Fruit fly (Drosophila melanogaster): ENCODE data around the gene CG2614.

dm6 chr2L:20614222-20614621 is 42.0 kb upstream of the CG2614 start, which contains the start of gene CG15475:
- TF ChIP-seq pan (optimal IDR thresholded peaks at IDR 0.05): no peak
- no peak for TF ChIP-seq psq (optimal IDR thresholded peaks at IDR 0.05)
- TF ChIP-seq Dll (optimal IDR thresholded peaks at IDR 0.05): no peak
- TF ChIP-seq usp (GFP tag; optimal IDR thresholded peaks at IDR 0.05): no peak
- TF ChIP-seq CG8478 (optimal IDR thresholded peaks at IDR 0.05): no peak
- TF ChIP-seq EcR (GFP tag; optimal IDR thresholded peaks at IDR 0.05): no peak
